Fruit fly (Drosophila melanogaster): ENCODE measurements around the gene Nnk.

DNA sequence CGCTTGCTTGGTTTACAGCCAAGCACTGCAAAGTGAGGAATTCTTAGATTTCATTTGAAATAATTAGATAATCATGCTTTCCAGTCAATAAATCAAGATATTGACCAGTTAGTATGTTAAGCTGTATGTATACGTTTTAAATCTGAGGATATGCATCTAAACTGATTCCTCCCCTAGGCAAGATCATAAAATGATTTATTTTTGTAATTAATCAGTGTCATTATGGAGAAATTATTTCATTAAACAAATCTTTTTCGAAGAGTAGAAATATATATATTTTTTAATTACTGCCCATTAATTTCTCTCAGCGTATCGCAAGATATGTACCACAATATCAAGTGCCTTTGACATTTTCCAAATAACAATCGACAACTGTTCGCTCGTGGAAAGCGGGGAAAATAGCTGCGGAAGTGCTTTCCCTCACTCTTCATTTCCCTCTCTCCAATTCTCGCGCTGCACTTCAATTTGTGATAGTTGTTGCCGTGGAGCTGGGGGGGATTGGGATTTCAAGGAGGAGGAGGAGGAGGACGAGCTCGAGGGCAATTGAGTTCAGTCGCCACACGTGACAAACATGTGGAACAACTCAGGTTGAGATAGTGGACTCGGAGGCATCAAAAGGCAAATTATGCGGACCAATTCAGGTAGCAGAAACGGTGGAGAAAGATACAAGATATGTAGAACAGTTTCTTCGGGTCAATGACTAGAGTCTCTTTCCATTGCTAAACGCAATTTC, 9.3 kb upstream of the Nnk start:
- TF ChIP-seq Hr83 (GFP tag; optimal IDR thresholded peaks at IDR 0.05; ENCODE audit: poor library complexity, severe bottlenecking) (no peak), Hr78 (GFP tag; optimal IDR thresholded peaks at IDR 0.05) (no peak), Vsx2 (GFP tag; optimal IDR thresholded peaks at IDR 0.05; ENCODE audit: partially characterized antibody) (no peak)
